Worm (Caenorhabditis elegans) whole organism, early embryonic: ENCODE results near the gene C45B11.6.

Source experiments
- ama-1 ChIP-seq: fragments of 150-350 bp; optimal IDR thresholded peaks from 2 replicates; lab custom pipeline; 2014
- ceh-36 ChIP-seq: sonication (generic microtip); optimal IDR thresholded peaks from 2 replicates; lab custom pipeline; 2016; ENCODE audit warnings: missing genetic modification characterization, inconsistent platforms, missing compliant biosample characterization
- hmg-4 ChIP-seq: fragments of 200-800 bp; sonication (Bioruptor generic); optimal IDR thresholded peaks from 2 replicates; lab custom pipeline; 2018; ENCODE audit warnings: mild to moderate bottlenecking, missing genetic modification characterization, missing compliant biosample characterization
- hnd-1 ChIP-seq: sonication (generic microtip); optimal IDR thresholded peaks from 2 replicates; lab custom pipeline; 2016; ENCODE audit warnings: missing genetic modification characterization, missing compliant biosample characterization
- scrt-1 ChIP-seq: fragments of 200-800 bp; sonication (Bioruptor generic); IDR thresholded peaks from 2 replicates; pipeline ENCODE4 v1.3.6; 2022; ENCODE audit warnings: missing genetic modification characterization, missing compliant biosample characterization
- sea-1 ChIP-seq: fragments of 200-800 bp; sonication (Bioruptor generic); conservative IDR thresholded peaks from 2 replicates; pipeline ENCODE4 v1.3.6; 2022; ENCODE audit warnings: missing genetic modification characterization, missing compliant biosample characterization
- tbx-11 ChIP-seq: fragments of 200-800 bp; sonication (Bioruptor generic); IDR thresholded peaks from 2 replicates; pipeline ENCODE4 v1.3.6; 2022; ENCODE audit warnings: missing genetic modification characterization, missing compliant biosample characterization
- tbx-37 ChIP-seq: fragments of 200-800 bp; sonication (Bioruptor generic); conservative IDR thresholded peaks from 2 replicates; pipeline ENCODE4 v1.3.6; 2022; ENCODE audit warnings: missing genetic modification reagents, missing genetic modification characterization, missing compliant biosample characterization

DNA sequence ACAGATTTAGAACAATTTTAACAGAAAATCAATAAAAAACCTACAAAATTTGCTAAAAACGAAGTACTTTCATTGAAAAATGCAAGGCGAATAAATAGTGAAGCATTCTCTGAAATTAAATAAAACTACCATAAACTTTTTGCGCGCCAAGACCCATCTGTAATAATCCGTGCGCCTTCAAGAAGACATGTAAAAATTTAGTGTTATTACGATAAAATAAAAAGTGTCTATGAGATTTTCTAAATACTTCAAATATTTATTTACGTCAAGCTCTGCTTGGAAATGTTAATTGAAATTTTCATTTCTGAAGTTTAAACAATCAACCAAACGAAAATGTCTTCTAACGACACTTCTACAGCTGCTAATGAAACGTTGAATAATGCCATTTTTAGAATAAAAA is 3.8 kb upstream of the C45B11.6 start, which contains the start of gene C45B11.9:
- TF ChIP-seq sea-1 (GFP tag; lab: Robert Waterston, UW) (no peak), scrt-1 (no peak), ama-1 (lab: Kevin White, UChicago) (no peak), ceh-36 (tag; lab: Kevin White, UChicago) (no peak), hnd-1 (tag; lab: Kevin White, UChicago) (no peak), tbx-37 (no peak), hmg-4 (no peak), tbx-11 (GFP tag; lab: Robert Waterston, UW) (no peak)
